Worm (Caenorhabditis elegans): ENCODE data around the gene sdha-1.

DNA sequence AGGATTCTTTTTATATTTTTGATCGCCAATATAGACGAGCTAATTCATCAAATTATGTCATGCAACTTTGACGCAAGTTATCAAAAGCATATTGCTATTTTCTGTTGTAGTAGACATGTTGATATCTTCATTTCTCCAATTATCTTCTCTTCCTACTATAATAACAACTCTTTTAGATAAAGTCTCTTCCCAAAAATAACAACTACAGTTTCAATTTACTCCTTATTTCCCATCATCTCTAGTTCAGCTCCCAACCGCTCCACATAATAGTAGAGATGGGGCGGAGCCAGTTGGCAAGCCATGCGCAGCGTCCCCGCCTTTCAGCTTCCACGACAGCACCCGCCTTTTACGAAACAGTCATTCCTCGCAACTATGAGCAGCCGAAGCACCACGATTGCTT is 17.9 kb downstream of the sdha-1 start, which contains the start of gene flp-5:
- TF ChIP-seq lin-39 (tag; optimal IDR thresholded peaks at IDR 0.05) (no peak), zag-1 (tag; optimal IDR thresholded peaks at IDR 0.05) (no peak), nhr-77 (tag; optimal IDR thresholded peaks at IDR 0.05) (no peak), nhr-28 (tag; optimal IDR thresholded peaks at IDR 0.05) (no peak), nhr-76 (tag; optimal IDR thresholded peaks at IDR 0.05) (no peak), nhr-85 (tag) (no peak), jun-1 (tag; optimal IDR thresholded peaks at IDR 0.05) (no peak), unc-130 (tag; optimal IDR thresholded peaks at IDR 0.05) (no peak), ztf-4 (tag; optimal IDR thresholded peaks at IDR 0.05) (no peak), mdl-1 (tag; optimal IDR thresholded peaks at IDR 0.05) (no peak), skn-1 (tag; optimal IDR thresholded peaks at IDR 0.05) (no peak), blmp-1 (tag; optimal IDR thresholded peaks at IDR 0.05) (no peak)
